Fruit fly (Drosophila melanogaster): ENCODE data around the gene CG15473.
A peak's percentile ranks its signal among the peaks of the same experiment; 100 is the strongest.

CG15473 gene

DNA sequence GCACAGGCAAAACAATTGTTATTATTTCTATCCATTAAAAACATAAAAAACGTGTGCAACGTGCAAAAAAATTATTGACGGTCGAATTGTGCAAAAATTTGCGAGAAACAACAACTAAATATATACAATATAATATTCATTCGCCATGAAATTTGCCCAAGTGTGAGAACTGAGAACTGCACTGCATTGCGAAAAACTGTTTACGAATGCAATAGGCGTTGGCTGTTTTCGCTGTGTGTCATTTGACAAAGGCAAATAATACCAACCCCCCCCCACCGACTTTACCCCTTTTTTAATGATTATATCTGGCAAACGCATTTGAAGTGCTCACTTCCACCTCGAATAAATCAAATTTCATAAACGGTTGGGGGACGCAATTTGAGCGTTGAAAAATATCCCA lies 20.8 kb upstream of the CG15473 start:
- TF ChIP-seq Lpt (GFP tag; optimal IDR thresholded peaks at IDR 0.05), result no peak
- no peak for TF ChIP-seq spab (GFP tag; optimal IDR thresholded peaks at IDR 0.05)
- TF ChIP-seq CG11902 (GFP tag; optimal IDR thresholded peaks at IDR 0.05), result no peak
- no peak for TF ChIP-seq CG10669 (GFP tag; optimal IDR thresholded peaks at IDR 0.05)

dm6 chrX:4671194-4671626 lies 16.9 kb upstream of the CG15473 start:
- TF ChIP-seq eg (GFP tag; IDR thresholded peaks at IDR 0.05) (no peak), CG10669 (GFP tag; optimal IDR thresholded peaks at IDR 0.05) (peak; percentile 12), Eip78C (GFP tag) (peak; percentile 23), fkh (GFP tag; optimal IDR thresholded peaks at IDR 0.05) (peak; percentile 0), CG6163 (GFP tag; IDR thresholded peaks at IDR 0.05) (peak; percentile 53), ss (GFP tag; optimal IDR thresholded peaks at IDR 0.05) (peak; percentile 11 to 65), pdm3 (GFP tag; optimal IDR thresholded peaks at IDR 0.05) (no peak), Sox102F (GFP tag; optimal IDR thresholded peaks at IDR 0.05) (peak; percentile 2), CG6808 (GFP tag; optimal IDR thresholded peaks at IDR 0.05) (peak; percentile 53), CG9139 (GFP tag; optimal IDR thresholded peaks at IDR 0.05) (peak; percentile 42)

DNA sequence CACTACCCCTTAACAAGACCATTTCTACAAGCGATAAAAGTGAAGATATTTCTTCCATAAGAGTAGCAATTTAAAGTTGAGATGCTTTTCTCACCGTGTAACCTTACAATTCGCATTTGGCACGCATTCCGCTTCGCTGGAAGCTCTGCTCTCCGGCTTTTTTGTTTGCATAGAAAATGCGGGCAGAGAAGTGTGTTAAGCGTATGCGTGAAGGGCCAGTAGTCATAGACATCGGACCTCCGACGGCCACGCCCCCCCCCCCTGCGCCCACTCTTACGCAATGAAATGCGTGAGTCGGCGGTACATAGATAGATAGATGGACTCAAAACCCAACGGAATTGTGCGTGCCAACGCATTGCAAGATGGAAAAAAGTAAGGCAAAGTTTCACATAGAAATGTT lies 15.1 kb upstream of the CG15473 start:
- TF ChIP-seq salr (GFP tag; optimal IDR thresholded peaks at IDR 0.05), result no peak
- TF ChIP-seq CG8119 (GFP tag; IDR thresholded peaks at IDR 0.05), result peak; percentile 41; the same call in 1 of the 3 replicates
- no peak for TF ChIP-seq CG1621 (tag; optimal IDR thresholded peaks at IDR 0.05)
- no peak for TF ChIP-seq achi (GFP tag; optimal IDR thresholded peaks at IDR 0.05)
- TF ChIP-seq eg (GFP tag; IDR thresholded peaks at IDR 0.05), result 0 out of 3 replicates have a peak, but pooled peaks have one; percentile 38
- no peak for TF ChIP-seq Met (GFP tag; optimal IDR thresholded peaks at IDR 0.05)
- no peak for TF ChIP-seq CG8319 (GFP tag; optimal IDR thresholded peaks at IDR 0.05)
- peak; percentile 10 for TF ChIP-seq CG32006 (GFP tag; optimal IDR thresholded peaks at IDR 0.05)
- no peak for TF ChIP-seq cyc (GFP tag; optimal IDR thresholded peaks at IDR 0.05)
- no peak for TF ChIP-seq CG11902 (GFP tag; optimal IDR thresholded peaks at IDR 0.05)
- peak; percentile 1 for TF ChIP-seq fkh (GFP tag; optimal IDR thresholded peaks at IDR 0.05)
- no peak for TF ChIP-seq svp (GFP tag)
- TF ChIP-seq fd85E (GFP tag; optimal IDR thresholded peaks at IDR 0.05), result no peak
- no peak for TF ChIP-seq CG6854 (GFP tag; optimal IDR thresholded peaks at IDR 0.05)
- TF ChIP-seq Gug (GFP tag; IDR thresholded peaks at IDR 0.05), result no peak
- TF ChIP-seq fd59A (GFP tag; optimal IDR thresholded peaks at IDR 0.05), result no peak
- 0 out of 2 replicates have a peak, but pooled peaks have one; percentile 36 for TF ChIP-seq CG15336 (GFP tag; IDR thresholded peaks at IDR 0.05)
- no peak for TF ChIP-seq CG6163 (GFP tag; IDR thresholded peaks at IDR 0.05)
- TF ChIP-seq CG6808 (GFP tag; optimal IDR thresholded peaks at IDR 0.05), result no peak

dm6 chrX:4666650-4667360 lies 12.5 kb upstream of the CG15473 start, which contains the start of gene CG3009:
CG3009 (minus strand) TSS chrX:4666700.
- peak; percentile 96 for TF ChIP-seq CG11762 (GFP tag; optimal IDR thresholded peaks at IDR 0.05; ENCODE audit: insufficient read depth)
- peak; percentile 98 for TF ChIP-seq CG31627 (GFP tag; optimal IDR thresholded peaks at IDR 0.05)
- peak; percentile 96 for TF ChIP-seq Lpt (GFP tag; optimal IDR thresholded peaks at IDR 0.05)
- peak; percentile 98 for TF ChIP-seq Sox102F (GFP tag; optimal IDR thresholded peaks at IDR 0.05)
- TF ChIP-seq CG10631 (GFP tag; optimal IDR thresholded peaks at IDR 0.05), result peak; percentile 97
- peak; percentile 98 for TF ChIP-seq Ets21C (GFP tag; optimal IDR thresholded peaks at IDR 0.05)
- TF ChIP-seq CG6854 (GFP tag; optimal IDR thresholded peaks at IDR 0.05), result peak; percentile 96
- peak; percentile 97 for TF ChIP-seq OdsH (GFP tag; optimal IDR thresholded peaks at IDR 0.05)
- TF ChIP-seq vri (GFP tag; optimal IDR thresholded peaks at IDR 0.05), result peak; percentile 97
- peak; percentile 97 for TF ChIP-seq Sox14 (GFP tag; optimal IDR thresholded peaks at IDR 0.05)
- TF ChIP-seq CG6276 (GFP tag; optimal IDR thresholded peaks at IDR 0.05), result peak; percentile 95
- peak; percentile 80 for TF ChIP-seq fkh (GFP tag; optimal IDR thresholded peaks at IDR 0.05)
- peak; percentile 96 for TF ChIP-seq CG4318 (GFP tag; optimal IDR thresholded peaks at IDR 0.05)
- TF ChIP-seq salr (GFP tag; optimal IDR thresholded peaks at IDR 0.05), result peak; percentile 90 to 94
- peak; percentile 98 for TF ChIP-seq CG7368 (GFP tag; optimal IDR thresholded peaks at IDR 0.05)
- peak; percentile 95 for TF ChIP-seq spab (GFP tag; optimal IDR thresholded peaks at IDR 0.05)
- peak; percentile 99 for TF ChIP-seq Eip78C (GFP tag)
- TF ChIP-seq pdm3 (GFP tag; optimal IDR thresholded peaks at IDR 0.05), result peak; percentile 98
- peak; percentile 95 for TF ChIP-seq fd85E (GFP tag; optimal IDR thresholded peaks at IDR 0.05)
- TF ChIP-seq ss (GFP tag; optimal IDR thresholded peaks at IDR 0.05), result peak; percentile 92 to 97
- peak; percentile 93 for TF ChIP-seq CG9139 (GFP tag; optimal IDR thresholded peaks at IDR 0.05)
- peak; percentile 97 for TF ChIP-seq acj6 (GFP tag; optimal IDR thresholded peaks at IDR 0.05)
- TF ChIP-seq Met (GFP tag; optimal IDR thresholded peaks at IDR 0.05), result peak; percentile 98
- peak; percentile 98 for TF ChIP-seq Smox (GFP tag; optimal IDR thresholded peaks at IDR 0.05)
- TF ChIP-seq fd59A (GFP tag; optimal IDR thresholded peaks at IDR 0.05), result peak; percentile 95
- peak; percentile 58 for TF ChIP-seq Hr38 (GFP tag; optimal IDR thresholded peaks at IDR 0.05)
- TF ChIP-seq CG11902 (GFP tag; optimal IDR thresholded peaks at IDR 0.05), result peak; percentile 97
- peak; percentile 98 for TF ChIP-seq CG8119 (GFP tag; IDR thresholded peaks at IDR 0.05)
- TF ChIP-seq Blimp-1 (GFP tag; optimal IDR thresholded peaks at IDR 0.05), result peak; percentile 89
- peak; percentile 98 for TF ChIP-seq net (GFP tag; optimal IDR thresholded peaks at IDR 0.05)
